Worm (Caenorhabditis elegans) whole organism, young adult: Measurements from ENCODE around the gene K08D9.9.

Experiments used
- B0336.3 ChIP-seq: fragments of 200-800 bp; sonication (Bioruptor generic); IDR thresholded peaks from 2 replicates; pipeline ENCODE4 v1.3.6; 2022; ENCODE audit warnings: missing genetic modification characterization, missing compliant biosample characterization
- C06A6.2 ChIP-seq: fragments of 200-800 bp; sonication (Bioruptor generic); conservative IDR thresholded peaks from 2 replicates; pipeline ENCODE4 v1.3.6; 2022; ENCODE audit warnings: missing genetic modification characterization, missing compliant biosample characterization
- D2030.7 ChIP-seq: fragments of 200-800 bp; sonication (Bioruptor generic); IDR thresholded peaks from 2 replicates; pipeline ENCODE4 v1.3.6; 2022; ENCODE audit warnings: missing genetic modification reagents, missing genetic modification characterization, missing compliant biosample characterization
- F10E7.11 ChIP-seq: sonication (generic microtip); optimal IDR thresholded peaks from 2 replicates; lab custom pipeline; 2017; ENCODE audit warnings: mild to moderate bottlenecking, missing genetic modification characterization, moderate library complexity, missing compliant biosample characterization
- F22D6.2 ChIP-seq: sonication (generic microtip); optimal IDR thresholded peaks from 2 replicates; lab custom pipeline; 2016; ENCODE audit warnings: mild to moderate bottlenecking, missing genetic modification characterization, missing compliant biosample characterization
- F52B5.7 ChIP-seq: sonication (generic microtip); optimal IDR thresholded peaks from 2 replicates; lab custom pipeline; 2016; ENCODE audit warnings: mild to moderate bottlenecking, missing genetic modification characterization, missing compliant biosample characterization
- F55B11.4 ChIP-seq: sonication (generic microtip); optimal IDR thresholded peaks from 2 replicates; lab custom pipeline; 2016; ENCODE audit warnings: missing compliant biosample characterization, missing genetic modification characterization, borderline replicate concordance; ENCODE audit not compliant: insufficient read depth
- F57A8.1 ChIP-seq: fragments of 200-800 bp; sonication (Bioruptor generic); optimal IDR thresholded peaks from 2 replicates; lab custom pipeline; 2018; ENCODE audit warnings: mild to moderate bottlenecking, missing genetic modification characterization, moderate library complexity, missing compliant biosample characterization
- K11D2.4 ChIP-seq: fragments of 200-800 bp; sonication (Bioruptor generic); IDR thresholded peaks from 2 replicates; pipeline ENCODE4 v1.3.6; 2022; ENCODE audit warnings: missing genetic modification reagents, missing genetic modification characterization, missing compliant biosample characterization
- K12H6.12 ChIP-seq: fragments of 200-800 bp; sonication (Bioruptor generic); optimal IDR thresholded peaks from 2 replicates; lab custom pipeline; 2018; ENCODE audit warnings: mild to moderate bottlenecking, missing genetic modification characterization, missing compliant biosample characterization
- Y53G8AR.9 ChIP-seq: fragments of 200-800 bp; sonication (Bioruptor generic); conservative IDR thresholded peaks from 2 replicates; pipeline ENCODE4 v1.3.6; 2022; ENCODE audit warnings: missing genetic modification reagents, missing genetic modification characterization, missing compliant biosample characterization
- Y95B8A.8 ChIP-seq: fragments of 200-800 bp; sonication (Bioruptor generic); IDR thresholded peaks from 2 replicates; pipeline ENCODE4 v1.3.6; 2022; ENCODE audit warnings: missing genetic modification reagents, missing genetic modification characterization, missing compliant biosample characterization
- aptf-2 ChIP-seq: fragments of 200-800 bp; sonication (Bioruptor generic); conservative IDR thresholded peaks from 2 replicates; pipeline ENCODE4 v1.3.6; 2022; ENCODE audit warnings: missing genetic modification reagents, missing genetic modification characterization, missing compliant biosample characterization
- atf-7 ChIP-seq: sonication (generic microtip); optimal IDR thresholded peaks from 2 replicates; lab custom pipeline; 2017; ENCODE audit warnings: mild to moderate bottlenecking, missing genetic modification characterization, missing compliant biosample characterization
- ccch-3 ChIP-seq: fragments of 200-800 bp; sonication (Bioruptor generic); optimal IDR thresholded peaks from 2 replicates; lab custom pipeline; 2018; ENCODE audit warnings: mild to moderate bottlenecking, missing genetic modification characterization, missing compliant biosample characterization
- cebp-1 ChIP-seq, 2 experiments: fragments of 200-800 bp in 1 of 2; sonication (Bioruptor generic) in 1 of 2; sonication (generic microtip) in 1 of 2; IDR thresholded peaks in 1 of 2; optimal IDR thresholded peaks in 1 of 2; 2 replicates each; pipeline versions ENCODE4 v1.3.6 to Lab custom; 2017 to 2022; ENCODE audit warnings: missing compliant biosample characterization in 2 of 2, missing genetic modification characterization in 2 of 2, mild to moderate bottlenecking in 1 of 2, missing genetic modification reagents in 1 of 2, moderate library complexity in 1 of 2
- ceh-58 ChIP-seq: fragments of 200-800 bp; sonication (Bioruptor generic); IDR thresholded peaks from 2 replicates; pipeline ENCODE4 v1.3.6; 2022; ENCODE audit warnings: missing genetic modification characterization, missing compliant biosample characterization
- efl-1 ChIP-seq: fragments of 150-350 bp; optimal IDR thresholded peaks from 2 replicates; lab custom pipeline; 2014; ENCODE audit warnings: missing biosample characterization, missing genetic modification reagents, missing genetic modification characterization
- egrh-3 ChIP-seq: fragments of 200-800 bp; sonication (Bioruptor generic); IDR thresholded peaks from 2 replicates; pipeline ENCODE4 v1.3.6; 2022; ENCODE audit warnings: missing genetic modification reagents, missing genetic modification characterization, missing compliant biosample characterization
- hlh-12 ChIP-seq: sonication (generic microtip); optimal IDR thresholded peaks from 2 replicates; lab custom pipeline; 2016; ENCODE audit warnings: missing genetic modification characterization, missing compliant biosample characterization
- hmg-1.2 ChIP-seq: fragments of 200-800 bp; sonication (Bioruptor generic); IDR thresholded peaks from 2 replicates; pipeline ENCODE4 v1.3.6; 2022; ENCODE audit warnings: missing genetic modification reagents, missing genetic modification characterization, missing compliant biosample characterization
- hrde-1 ChIP-seq: sonication (generic microtip); optimal IDR thresholded peaks from 2 replicates; lab custom pipeline; 2016; ENCODE audit warnings: missing genetic modification characterization, mild to moderate bottlenecking, missing compliant biosample characterization, moderate library complexity, missing genotype, missing genetic modification reagents, borderline replicate concordance
- let-526 ChIP-seq: fragments of 200-800 bp; sonication (Bioruptor generic); IDR thresholded peaks from 2 replicates; pipeline ENCODE4 v1.3.6; 2022; ENCODE audit warnings: missing genetic modification reagents, missing genetic modification characterization, missing compliant biosample characterization
- lin-35 ChIP-seq, 3 experiments: fragments of 150-350 bp in 2 of 3; sonication (generic microtip) in 1 of 3; optimal IDR thresholded peaks; 2 replicates each; lab custom pipeline; 2014 to 2018; ENCODE audit warnings: missing biosample characterization in 3 of 3, missing genetic modification characterization in 3 of 3, missing genetic modification reagents in 3 of 3
- lin-40 ChIP-seq: sonication (generic microtip); optimal IDR thresholded peaks from 2 replicates; lab custom pipeline; 2016; ENCODE audit warnings: missing genetic modification characterization, mild to moderate bottlenecking, missing compliant biosample characterization, missing genotype, missing genetic modification reagents
- mcd-1 ChIP-seq: fragments of 200-800 bp; sonication (Bioruptor generic); IDR thresholded peaks from 2 replicates; pipeline ENCODE4 v1.3.6; 2022; ENCODE audit warnings: missing genetic modification reagents, missing genetic modification characterization, missing compliant biosample characterization
- mxl-1 ChIP-seq: sonication (generic microtip); optimal IDR thresholded peaks from 2 replicates; lab custom pipeline; 2016; ENCODE audit warnings: missing genetic modification characterization, missing compliant biosample characterization
- nfyb-1 ChIP-seq: fragments of 200-800 bp; sonication (Bioruptor generic); IDR thresholded peaks from 2 replicates; pipeline ENCODE4 v1.3.6; 2022; ENCODE audit warnings: missing genetic modification reagents, missing genetic modification characterization, missing compliant biosample characterization
- nhr-80 ChIP-seq: sonication (generic microtip); optimal IDR thresholded peaks from 2 replicates; lab custom pipeline; 2016; ENCODE audit warnings: missing genetic modification characterization, missing compliant biosample characterization
- pha-4 ChIP-seq: fragments of 150-350 bp; sonication (generic microtip); optimal IDR thresholded peaks from 2 replicates; lab custom pipeline; 2014; ENCODE audit warnings: missing biosample characterization, missing genetic modification reagents, missing genetic modification characterization
- sdz-38 ChIP-seq: sonication (generic microtip); optimal IDR thresholded peaks from 2 replicates; lab custom pipeline; 2016; ENCODE audit warnings: missing genotype, missing genetic modification characterization, missing compliant biosample characterization
- sea-2 ChIP-seq: fragments of 200-800 bp; sonication (Bioruptor generic); IDR thresholded peaks from 2 replicates; pipeline ENCODE4 v1.3.6; 2022; ENCODE audit warnings: missing genetic modification characterization, missing compliant biosample characterization
- snpc-1.1 ChIP-seq: sonication (generic microtip); optimal IDR thresholded peaks from 2 replicates; lab custom pipeline; 2017; ENCODE audit warnings: missing genetic modification characterization, mild to moderate bottlenecking, missing compliant biosample characterization, antibody characterized with exemption, moderate library complexity, missing genotype, missing genetic modification reagents; ENCODE audit not compliant: insufficient read depth
- snpc-1.3 ChIP-seq: sonication (generic microtip); optimal IDR thresholded peaks from 2 replicates; lab custom pipeline; 2017; ENCODE audit warnings: missing genetic modification characterization, mild to moderate bottlenecking, missing compliant biosample characterization, antibody characterized with exemption, moderate library complexity, missing genotype, missing genetic modification reagents; ENCODE audit not compliant: insufficient read depth
- unc-130 ChIP-seq: sonication (generic microtip); optimal IDR thresholded peaks from 2 replicates; lab custom pipeline; 2016; ENCODE audit warnings: missing genetic modification reagents, missing genetic modification characterization, missing compliant biosample characterization
- xnd-1 ChIP-seq: sonication (generic microtip); optimal IDR thresholded peaks from 2 replicates; lab custom pipeline; 2016; ENCODE audit warnings: missing genotype, missing genetic modification reagents, missing genetic modification characterization, missing compliant biosample characterization

K08D9.9 gene

ce11 chrV:3200323-3200722 is 36.2 kb downstream of the K08D9.9 start, which contains the start of gene K08D9.4:
Gene K08D9.4 (minus strand): TSS chrV:3200423.
- TF ChIP-seq efl-1 (no peak), let-526 (GFP tag; lab: Robert Waterston, UW) (no peak)
- TF ChIP-seq, all 124 proteins: peak for 0

DNA sequence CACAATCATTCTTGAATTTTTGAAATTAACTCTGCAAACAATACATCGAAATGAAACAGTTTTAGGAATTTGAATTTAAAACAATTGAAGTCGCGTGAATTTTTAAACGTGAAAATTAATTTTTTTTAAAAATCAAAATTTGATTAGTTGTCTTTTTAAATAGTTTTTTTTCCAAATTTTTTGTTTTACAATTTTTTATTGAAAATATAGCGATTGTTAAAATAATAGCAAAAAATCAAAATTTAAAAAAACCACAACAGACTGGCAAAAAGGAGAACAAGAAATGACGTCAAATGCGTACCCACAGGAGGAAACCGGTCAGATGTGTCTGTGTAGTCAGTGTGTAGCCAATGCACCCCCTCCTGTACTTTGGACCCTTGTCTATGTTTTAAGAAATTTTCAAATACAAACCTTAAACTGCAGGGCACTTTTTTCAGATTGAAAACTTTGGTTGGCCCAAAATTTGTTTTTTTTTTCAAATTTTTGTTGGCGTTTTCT is 39.6 kb downstream of the K08D9.9 start, which contains the start of the genes Y73C8B.1 and Y73C8B.5:
Y73C8B.1 (minus strand) TSS at position 51 of the 498 bp plus-strand sequence.
Y73C8B.5 (plus strand) TSS at position 437 of the 498 bp plus-strand sequence.
- TF ChIP-seq hlh-12 (no peak), mcd-1 (GFP tag; lab: Robert Waterston, UW) (no peak), F55B11.4 (tag; lab: Kevin White, UChicago) (no peak), mxl-1 (tag; lab: Kevin White, UChicago) (no peak), cebp-1 (GFP tag; IDR thresholded peaks at IDR 0.05; lab: Robert Waterston, UW) (no peak), cebp-1 (tag; optimal IDR thresholded peaks at IDR 0.05; lab: Kevin White, UChicago) (peak; percentile 2)

DNA sequence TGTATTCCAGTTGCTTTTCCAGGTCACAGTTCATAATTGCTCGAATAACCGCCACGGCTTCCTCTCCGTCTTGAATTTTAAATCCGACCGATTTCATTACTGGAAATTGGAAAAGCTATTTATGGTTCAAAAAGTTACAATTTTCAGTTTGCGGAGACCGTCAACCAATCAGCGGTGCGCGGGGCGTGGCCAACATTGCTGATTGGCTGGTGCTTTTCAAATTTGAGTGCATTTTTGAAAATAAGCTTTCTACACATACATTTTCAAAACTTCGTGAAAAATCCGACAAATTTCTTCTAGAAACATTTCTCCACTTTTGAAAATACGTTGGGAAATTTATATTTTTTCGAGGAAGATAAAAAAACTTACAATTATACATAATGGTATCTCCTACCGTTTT is 40.7 kb downstream of the K08D9.9 start:
- TF ChIP-seq nfyb-1 (GFP tag; lab: Robert Waterston, UW): peak; percentile 66; the same call in 1 of the 2 replicates
- no peak for TF ChIP-seq Y95B8A.8 (GFP tag; lab: Robert Waterston, UW)

- TF ChIP-seq sdz-38 (tag; lab: Kevin White, UChicago) (no peak), F10E7.11 (tag; lab: Kevin White, UChicago) (no peak), nhr-80 (peak; percentile 8), mcd-1 (GFP tag; lab: Robert Waterston, UW) (peak; percentile 73), egrh-3 (GFP tag; lab: Robert Waterston, UW) (no peak), C06A6.2 (GFP tag; lab: Robert Waterston, UW) (no peak), lin-35 (GFP tag; optimal IDR thresholded peaks at IDR 0.05; lab: Kevin White, UChicago) (no peak), aptf-2 (GFP tag; lab: Robert Waterston, UW) (no peak), D2030.7 (GFP tag; lab: Robert Waterston, UW) (no peak), ceh-58 (GFP tag; lab: Robert Waterston, UW) (no peak)
- TF ChIP-seq, all 124 proteins: peak for 2
Measured at ce11 chrV:3194952-3195450, 41.5 kb downstream of the K08D9.9 start, which contains the start of gene Y73C8B.2. Gene Y73C8B.2 (minus strand): TSS chrV:3195002.

ce11 chrV:3193091-3193608 is 43.4 kb downstream of the K08D9.9 start, which contains the start of the genes Y73C8B.3 and Y73C8B.9:
Gene Y73C8B.3 (minus strand): TSS chrV:3193237.
Gene Y73C8B.9 (plus strand): TSS chrV:3193558.
- TF ChIP-seq lin-40 (tag; lab: Kevin White, UChicago): peak; percentile 5
- peak; percentile 33; the same call in 1 of the 2 replicates for TF ChIP-seq mcd-1 (GFP tag; lab: Robert Waterston, UW)
- no peak for TF ChIP-seq B0336.3 (GFP tag; lab: Robert Waterston, UW)
- no peak for TF ChIP-seq xnd-1 (tag; lab: Kevin White, UChicago)
- TF ChIP-seq hrde-1 (tag; lab: Kevin White, UChicago): no peak
- peak; percentile 28; the same call in 1 of the 2 replicates for TF ChIP-seq nfyb-1 (GFP tag; lab: Robert Waterston, UW)
- peak; percentile 89; the same call in 1 of the 2 replicates for TF ChIP-seq hmg-1.2 (GFP tag; lab: Robert Waterston, UW)
- TF ChIP-seq ceh-58 (GFP tag; lab: Robert Waterston, UW): no peak
- TF ChIP-seq atf-7 (tag; lab: Kevin White, UChicago): peak; percentile 6
- TF ChIP-seq nhr-80: peak; percentile 52

DNA sequence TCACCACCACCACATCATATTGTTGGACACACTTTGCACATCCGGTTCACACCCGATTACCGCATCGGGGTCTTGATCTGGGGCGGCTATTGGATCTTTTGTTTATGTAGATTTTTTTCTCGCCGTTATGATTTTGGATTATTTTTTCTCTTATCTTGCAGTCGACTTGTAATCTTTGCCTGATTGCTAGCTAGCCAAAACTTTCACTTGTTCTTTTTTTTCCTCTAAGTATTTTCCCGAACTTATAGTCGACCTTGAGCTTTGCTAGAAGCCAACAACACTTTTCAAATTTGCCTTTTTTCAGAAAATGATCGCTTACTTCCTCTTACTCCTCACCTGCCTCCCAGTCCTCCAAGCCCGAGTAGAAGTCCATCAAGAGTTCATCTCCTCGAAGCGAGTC is 48.5 kb downstream of the K08D9.9 start, which contains the start of gene lag-2:
lag-2 (plus strand) TSS at position 301 of the 400 bp plus-strand sequence.
- no peak for TF ChIP-seq efl-1
- TF ChIP-seq Y53G8AR.9 (GFP tag; lab: Robert Waterston, UW): no peak
- no peak for TF ChIP-seq ccch-3 (GFP tag; lab: Kevin White, UChicago)
- TF ChIP-seq pha-4 (tag; lab: Kevin White, UChicago): no peak
- TF ChIP-seq unc-130 (GFP tag; lab: Kevin White, UChicago): no peak
- TF ChIP-seq sea-2 (GFP tag; lab: Robert Waterston, UW): no peak
- no peak for TF ChIP-seq F22D6.2 (tag; lab: Kevin White, UChicago)
- no peak for TF ChIP-seq K11D2.4 (GFP tag; lab: Robert Waterston, UW)
- TF ChIP-seq snpc-1.3 (tag; lab: Kevin White, UChicago): no peak
- TF ChIP-seq snpc-1.1 (tag; lab: Kevin White, UChicago): no peak
- no peak for TF ChIP-seq let-526 (GFP tag; lab: Robert Waterston, UW)
- TF ChIP-seq F57A8.1 (GFP tag; lab: Kevin White, UChicago): no peak
- TF ChIP-seq Y95B8A.8 (GFP tag; lab: Robert Waterston, UW): no peak
- TF ChIP-seq F52B5.7: no peak
- no peak for TF ChIP-seq K12H6.12
